Worm (Caenorhabditis elegans) whole organism, early embryonic: ENCODE measurements around the gene fbxa-62.

Experiments
- F13C5.2 ChIP-seq: sonication (generic microtip); optimal IDR thresholded peaks from 2 replicates; lab custom pipeline; 2017; ENCODE audit warnings: mild to moderate bottlenecking, missing genetic modification characterization, inconsistent platforms, missing compliant biosample characterization
- aly-1 ChIP-seq: sonication (generic microtip); optimal IDR thresholded peaks from 2 replicates; lab custom pipeline; 2016; ENCODE audit warnings: missing genetic modification characterization, missing compliant biosample characterization
- ama-1 ChIP-seq: fragments of 150-350 bp; optimal IDR thresholded peaks from 2 replicates; lab custom pipeline; 2014
- ceh-13 ChIP-seq: fragments of 200-800 bp; sonication (Bioruptor generic); optimal IDR thresholded peaks from 2 replicates; lab custom pipeline; 2018; ENCODE audit warnings: mild to moderate bottlenecking, missing genetic modification characterization, missing compliant biosample characterization
- ceh-36 ChIP-seq: sonication (generic microtip); optimal IDR thresholded peaks from 2 replicates; lab custom pipeline; 2016; ENCODE audit warnings: missing genetic modification characterization, inconsistent platforms, missing compliant biosample characterization
- ets-7 ChIP-seq: sonication (generic microtip); optimal IDR thresholded peaks from 2 replicates; lab custom pipeline; 2016; ENCODE audit warnings: missing genotype, missing genetic modification characterization, missing compliant biosample characterization
- flt-1 ChIP-seq: fragments of 200-800 bp; sonication (Bioruptor generic); IDR thresholded peaks from 2 replicates; pipeline ENCODE4 v1.3.6; 2022; ENCODE audit warnings: missing genetic modification characterization, missing compliant biosample characterization
- hnd-1 ChIP-seq: sonication (generic microtip); optimal IDR thresholded peaks from 2 replicates; lab custom pipeline; 2016; ENCODE audit warnings: missing genetic modification characterization, missing compliant biosample characterization
- pes-1 ChIP-seq: fragments of 200-800 bp; sonication (Bioruptor generic); IDR thresholded peaks from 2 replicates; pipeline ENCODE4 v1.3.6; 2022; ENCODE audit warnings: missing genetic modification reagents, missing genetic modification characterization, missing compliant biosample characterization
- scrt-1 ChIP-seq: fragments of 200-800 bp; sonication (Bioruptor generic); IDR thresholded peaks from 2 replicates; pipeline ENCODE4 v1.3.6; 2022; ENCODE audit warnings: missing genetic modification characterization, missing compliant biosample characterization
- tbx-11 ChIP-seq: fragments of 200-800 bp; sonication (Bioruptor generic); IDR thresholded peaks from 2 replicates; pipeline ENCODE4 v1.3.6; 2022; ENCODE audit warnings: missing genetic modification characterization, missing compliant biosample characterization
- tbx-37 ChIP-seq: fragments of 200-800 bp; sonication (Bioruptor generic); conservative IDR thresholded peaks from 2 replicates; pipeline ENCODE4 v1.3.6; 2022; ENCODE audit warnings: missing genetic modification reagents, missing genetic modification characterization, missing compliant biosample characterization
- tra-4 ChIP-seq: sonication (generic microtip); optimal IDR thresholded peaks from 2 replicates; lab custom pipeline; 2017; ENCODE audit warnings: missing genetic modification characterization, missing compliant biosample characterization

ce11 chrIII:2219408-2219807, 8.1 kb upstream of the fbxa-62 start, which contains the start of gene fbxa-12:
- TF ChIP-seq ama-1 (lab: Kevin White, UChicago) (no peak), ceh-36 (no peak), pes-1 (GFP tag; lab: Robert Waterston, UW) (no peak), tbx-37 (GFP tag; lab: Robert Waterston, UW) (no peak), ceh-13 (no peak), hnd-1 (tag; lab: Kevin White, UChicago) (no peak), scrt-1 (GFP tag; lab: Robert Waterston, UW) (no peak), F13C5.2 (tag; lab: Kevin White, UChicago) (no peak), aly-1 (tag; lab: Kevin White, UChicago) (no peak), flt-1 (GFP tag; lab: Robert Waterston, UW) (no peak), tbx-11 (GFP tag; lab: Robert Waterston, UW) (no peak), ets-7 (tag; lab: Kevin White, UChicago) (no peak), tra-4 (tag; lab: Kevin White, UChicago) (no peak)
